Fruit fly (Drosophila melanogaster): ENCODE data around the gene PNPase.

- TF ChIP-seq dl (GFP tag; optimal IDR thresholded peaks at IDR 0.05; ENCODE audit: insufficient read depth in 1 of 2, partially characterized antibody in 2 of 2) (no peak), OdsH (GFP tag; optimal IDR thresholded peaks at IDR 0.05) (peak; percentile 31), usp (GFP tag; optimal IDR thresholded peaks at IDR 0.05) (no peak), Abd-B (GFP tag; optimal IDR thresholded peaks at IDR 0.05) (no peak), dsf (GFP tag; optimal IDR thresholded peaks at IDR 0.05; ENCODE audit: borderline replicate concordance) (no peak), HLH106 (tag; optimal IDR thresholded peaks at IDR 0.05) (no peak), h (GFP tag; optimal IDR thresholded peaks at IDR 0.05) (no peak), ey (GFP tag; optimal IDR thresholded peaks at IDR 0.05) (peak; percentile 2), Rel (GFP tag; optimal IDR thresholded peaks at IDR 0.05) (no peak), Rel (tag; optimal IDR thresholded peaks at IDR 0.05) (no peak)
Measured at dm6 chr3R:31409627-31410201, 4.5 kb upstream of the PNPase start.
